Comparison of ENCODE assay signal across 2 fruit fly cellular contexts in the genomic region with DNA sequence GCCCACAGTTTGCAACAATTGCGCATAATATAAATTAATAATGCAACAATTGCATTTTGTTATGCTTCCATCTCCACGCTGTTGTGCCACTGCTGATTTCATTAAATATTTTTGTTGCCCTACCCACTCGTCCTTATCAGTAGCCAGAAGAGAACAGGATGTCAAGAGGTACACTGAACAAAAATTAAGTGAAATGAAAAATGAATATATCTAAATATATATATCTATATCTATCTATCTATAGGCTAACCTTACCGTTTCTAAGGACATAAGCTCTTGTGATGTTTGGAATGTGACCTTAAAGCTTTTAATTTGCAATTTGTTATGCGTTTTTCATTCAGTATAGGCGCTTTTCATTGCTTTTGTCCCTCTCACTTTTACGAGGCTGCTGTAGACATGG.
A peak's percentile ranks its signal among the peaks of the same experiment; 100 is the strongest.
TF ChIP-seq lines count a peak whose summit lies in the region.

No protein-coding gene starts in this region.

- no peak for TF ChIP-seq CTCF in whole organism, embryonic (GFP tag; optimal IDR thresholded peaks at IDR 0.05; lab: Kevin White, UChicago)

TF ChIP-seq in whole organism, embryonic, 481 proteins besides CTCF, POLR2A, EP300 and RAD21 (continues in another document):
- no peak for TF ChIP-seq zfh2 (GFP tag; optimal IDR thresholded peaks at IDR 0.05; lab: Kevin White, UChicago)
- TF ChIP-seq Med (GFP tag; lab: Kevin White, UChicago) = peak; percentile 47
- TF ChIP-seq Ets97D (GFP tag; optimal IDR thresholded peaks at IDR 0.05; lab: Kevin White, UChicago) = no peak
- no peak for TF ChIP-seq Jarid2 (GFP tag; optimal IDR thresholded peaks at IDR 0.05; lab: Kevin White, UChicago)
- no peak for TF ChIP-seq wek (GFP tag; optimal IDR thresholded peaks at IDR 0.05; lab: Kevin White, UChicago)
- TF ChIP-seq slbo (GFP tag; IDR thresholded peaks at IDR 0.05; lab: Robert Waterston, UW) = peak; percentile 17; the same call in 1 of the 2 replicates
- TF ChIP-seq gt (GFP tag; IDR thresholded peaks at IDR 0.05; lab: Robert Waterston, UW) = no peak
- 0 out of 2 replicates have a peak, but pooled peaks have one; percentile 26 for TF ChIP-seq HLH3B (GFP tag; IDR thresholded peaks at IDR 0.05; lab: Robert Waterston, UW)
- no peak for TF ChIP-seq CG16813 (GFP tag; IDR thresholded peaks at IDR 0.05; lab: Robert Waterston, UW; ENCODE audit: partially characterized antibody)
- TF ChIP-seq HLH54F (GFP tag; optimal IDR thresholded peaks at IDR 0.05; lab: Kevin White, UChicago) = no peak
- no peak for TF ChIP-seq lola (GFP tag; optimal IDR thresholded peaks at IDR 0.05; lab: Kevin White, UChicago)
- no peak for TF ChIP-seq CG14441 (GFP tag; IDR thresholded peaks at IDR 0.05; lab: Robert Waterston, UW)
- TF ChIP-seq Hr78 (GFP tag; optimal IDR thresholded peaks at IDR 0.05; lab: Kevin White, UChicago) = no peak
- TF ChIP-seq ase (GFP tag; IDR thresholded peaks at IDR 0.05; lab: Robert Waterston, UW) = no peak
- no peak for TF ChIP-seq CG15601 (tag; optimal IDR thresholded peaks at IDR 0.05; lab: Kevin White, UChicago)
- TF ChIP-seq CG14014 (GFP tag; IDR thresholded peaks at IDR 0.05; lab: Robert Waterston, UW) = no peak
- TF ChIP-seq Antp (GFP tag; optimal IDR thresholded peaks at IDR 0.05; lab: Kevin White, UChicago) = no peak
- TF ChIP-seq cato (GFP tag; optimal IDR thresholded peaks at IDR 0.05; lab: Kevin White, UChicago; ENCODE audit: borderline replicate concordance) = no peak
- TF ChIP-seq pnt (GFP tag; optimal IDR thresholded peaks at IDR 0.05; lab: Kevin White, UChicago) = no peak
- TF ChIP-seq unc-4 (GFP tag; IDR thresholded peaks at IDR 0.05; lab: Robert Waterston, UW; ENCODE audit: partially characterized antibody) = no peak
- TF ChIP-seq Dip3 (GFP tag; optimal IDR thresholded peaks at IDR 0.05; lab: Kevin White, UChicago) = no peak
- no peak for TF ChIP-seq CrebB (tag; optimal IDR thresholded peaks at IDR 0.05; lab: Kevin White, UChicago)
- TF ChIP-seq CG4404 (GFP tag; IDR thresholded peaks at IDR 0.05; lab: Robert Waterston, UW) = no peak
- TF ChIP-seq CG34422 (GFP tag; IDR thresholded peaks at IDR 0.05; lab: Robert Waterston, UW) = 0 out of 3 replicates have a peak, but pooled peaks have one; percentile 8
- TF ChIP-seq Lhr (GFP tag; optimal IDR thresholded peaks at IDR 0.05; lab: Kevin White, UChicago) = no peak
- no peak for TF ChIP-seq bbx (GFP tag; IDR thresholded peaks at IDR 0.05; lab: Robert Waterston, UW; ENCODE audit: partially characterized antibody)
- peak; percentile 12 for TF ChIP-seq Ets65A (GFP tag; lab: Kevin White, UChicago)
- TF ChIP-seq ken (GFP tag; IDR thresholded peaks at IDR 0.05; lab: Robert Waterston, UW) = 0 out of 3 replicates have a peak, but pooled peaks have one; percentile 19
- TF ChIP-seq grau (tag; optimal IDR thresholded peaks at IDR 0.05; lab: Kevin White, UChicago) = peak; percentile 45
- peak; percentile 9 for TF ChIP-seq fd96Cb (tag; optimal IDR thresholded peaks at IDR 0.05; lab: Kevin White, UChicago)
- TF ChIP-seq Ada2b (GFP tag; IDR thresholded peaks at IDR 0.05; lab: Robert Waterston, UW) = peak; percentile 10; the same call in 1 of the 2 replicates
- TF ChIP-seq Hey (tag; optimal IDR thresholded peaks at IDR 0.05; lab: Kevin White, UChicago) = no peak
- TF ChIP-seq Mrtf (GFP tag; IDR thresholded peaks at IDR 0.05; lab: Robert Waterston, UW) = no peak
- TF ChIP-seq bsh (GFP tag; optimal IDR thresholded peaks at IDR 0.05; lab: Kevin White, UChicago) = peak in 1 of 2 experiments; percentile 16
- TF ChIP-seq hth (optimal IDR thresholded peaks at IDR 0.05; lab: Kevin White, UChicago) = no peak
- no peak for TF ChIP-seq Nf-YB (GFP tag; optimal IDR thresholded peaks at IDR 0.05; lab: Kevin White, UChicago)
- TF ChIP-seq Atf6 (GFP tag; IDR thresholded peaks at IDR 0.05; lab: Robert Waterston, UW) = no peak
- TF ChIP-seq mirr (GFP tag; optimal IDR thresholded peaks at IDR 0.05; lab: Kevin White, UChicago) = no peak
- no peak for TF ChIP-seq CG17361 (GFP tag; IDR thresholded peaks at IDR 0.05; lab: Robert Waterston, UW)
- no peak for TF ChIP-seq CG10267 (tag; optimal IDR thresholded peaks at IDR 0.05; lab: Kevin White, UChicago)
- TF ChIP-seq CG7556 (GFP tag; optimal IDR thresholded peaks at IDR 0.05; lab: Kevin White, UChicago) = no peak
- TF ChIP-seq CG8765 (GFP tag; IDR thresholded peaks at IDR 0.05; lab: Robert Waterston, UW) = no peak
- TF ChIP-seq Xbp1 (GFP tag; optimal IDR thresholded peaks at IDR 0.05; lab: Kevin White, UChicago) = peak; percentile 24
- TF ChIP-seq ftz-f1 (GFP tag; optimal IDR thresholded peaks at IDR 0.05; lab: Kevin White, UChicago) = no peak

TF ChIP-seq in whole organism, prepupa, 60 proteins besides CTCF, POLR2A, EP300 and RAD21:
- no peak for TF ChIP-seq CG16779 (tag; optimal IDR thresholded peaks at IDR 0.05; lab: Kevin White, UChicago)
- TF ChIP-seq acj6 (GFP tag; optimal IDR thresholded peaks at IDR 0.05; lab: Kevin White, UChicago) = no peak
- TF ChIP-seq fkh (GFP tag; optimal IDR thresholded peaks at IDR 0.05; lab: Kevin White, UChicago) = no peak
- peak; percentile 2 for TF ChIP-seq Eip78C (GFP tag; lab: Kevin White, UChicago)
- TF ChIP-seq Eip75B (GFP tag; optimal IDR thresholded peaks at IDR 0.05; lab: Kevin White, UChicago) = no peak
- TF ChIP-seq svp (GFP tag; lab: Kevin White, UChicago) = peak; percentile 9
- TF ChIP-seq CG6808 (GFP tag; optimal IDR thresholded peaks at IDR 0.05; lab: Kevin White, UChicago) = no peak
- TF ChIP-seq CG6163 (GFP tag; IDR thresholded peaks at IDR 0.05; lab: Robert Waterston, UW) = no peak
